Worm (Caenorhabditis elegans) whole organism, young adult: Measurements from ENCODE around the gene F54D5.4.

Experiments
- F49E8.2 ChIP-seq: sonication (generic microtip); optimal IDR thresholded peaks from 3 replicates; lab custom pipeline; 2017; ENCODE audit warnings: missing genetic modification characterization, mild to moderate bottlenecking, missing compliant biosample characterization, antibody characterized with exemption, moderate library complexity; ENCODE audit not compliant: insufficient read depth
- T26A5.8 ChIP-seq: sonication (generic microtip); optimal IDR thresholded peaks from 2 replicates; lab custom pipeline; 2016; ENCODE audit warnings: missing genetic modification characterization, missing compliant biosample characterization
- pha-4 ChIP-seq: fragments of 150-350 bp; sonication (generic microtip); optimal IDR thresholded peaks from 2 replicates; lab custom pipeline; 2014; ENCODE audit warnings: missing biosample characterization, missing genetic modification reagents, missing genetic modification characterization
- snpc-4 ChIP-seq, 5 experiments: fragments of 150-350 bp in 1 of 5; sonication (generic microtip) in 4 of 5; optimal IDR thresholded peaks; 2 replicates each; lab custom pipeline; 2014 to 2018; ENCODE audit warnings: missing genetic modification characterization in 5 of 5, missing biosample characterization in 3 of 5, antibody characterized with exemption in 2 of 5, mild to moderate bottlenecking in 2 of 5, missing compliant biosample characterization in 2 of 5, missing genotype in 2 of 5, moderate library complexity in 2 of 5, missing genetic modification reagents in 1 of 5
- unc-62 ChIP-seq: fragments of 150-350 bp; optimal IDR thresholded peaks from 2 replicates; lab custom pipeline; 2014; ENCODE audit warnings: missing biosample characterization, missing genetic modification reagents, missing genetic modification characterization

DNA sequence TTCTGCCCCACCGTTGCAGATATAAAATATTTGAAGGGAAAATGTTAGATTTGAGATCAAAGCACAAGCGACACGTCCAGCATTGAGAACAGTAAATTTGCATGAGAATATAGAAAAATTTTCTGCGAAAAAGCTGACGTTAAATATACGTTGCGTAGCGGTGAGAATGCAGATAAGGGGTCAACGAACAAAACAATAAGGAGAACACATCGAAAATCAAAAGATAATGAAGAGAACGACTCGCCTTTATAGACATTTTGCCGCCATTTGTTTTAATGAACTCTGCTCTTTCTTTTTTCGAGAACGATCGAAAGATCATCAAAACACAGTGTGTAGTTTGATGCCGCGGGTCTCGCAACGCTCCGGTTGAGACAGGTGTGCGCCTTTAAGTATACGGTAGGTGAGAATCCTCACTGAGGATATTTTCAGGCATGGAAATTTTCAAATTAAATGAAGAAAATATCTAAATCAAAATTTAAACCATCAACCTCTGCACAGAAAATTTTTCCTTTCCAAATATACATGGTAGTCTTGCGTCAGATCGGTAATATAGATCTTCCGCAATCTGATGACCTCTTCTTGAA is 26.6 kb downstream of the F54D5.4 start:
- no peak for TF ChIP-seq unc-62 (GFP tag; lab: Kevin White, UChicago)
- no peak for TF ChIP-seq snpc-4 (GFP tag; optimal IDR thresholded peaks at IDR 0.05; lab: Kevin White, UChicago)
- peak in 2 of 4 experiments; percentile 24 to 34 for TF ChIP-seq snpc-4 (tag; optimal IDR thresholded peaks at IDR 0.05; lab: Kevin White, UChicago)
- peak; percentile 75 for TF ChIP-seq F49E8.2 (tag; lab: Kevin White, UChicago)
- TF ChIP-seq T26A5.8 (tag; lab: Kevin White, UChicago): no peak
- TF ChIP-seq pha-4: no peak
